Fruit fly (Drosophila melanogaster): ENCODE measurements around the gene tal-AA.

DNA sequence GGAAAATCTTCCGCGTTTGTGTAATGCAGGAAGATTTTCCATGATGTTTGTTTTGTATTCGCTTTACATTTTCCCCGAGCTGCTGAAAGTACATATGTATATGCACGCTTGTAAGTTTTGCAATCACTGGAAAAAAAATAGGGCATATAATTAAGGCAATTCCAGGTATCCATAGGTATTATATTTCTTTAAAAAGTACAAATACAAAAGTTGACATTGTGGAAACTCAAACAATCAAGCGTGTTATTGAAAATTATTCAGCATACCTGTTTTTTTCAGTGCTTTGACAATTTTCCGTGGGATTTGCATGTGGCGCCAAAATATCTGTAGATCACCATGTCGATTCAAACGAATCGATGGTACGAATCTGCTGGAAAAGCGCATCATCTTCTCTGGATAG lies 18.1 kb downstream of the tal-AA start:
- TF ChIP-seq vnd (GFP tag; IDR thresholded peaks at IDR 0.05; ENCODE audit: partially characterized antibody): no peak
- no peak for TF ChIP-seq CG12942 (GFP tag; optimal IDR thresholded peaks at IDR 0.05)
- TF ChIP-seq C15 (GFP tag; IDR thresholded peaks at IDR 0.05): no peak
- TF ChIP-seq dpn (GFP tag; optimal IDR thresholded peaks at IDR 0.05): no peak
- TF ChIP-seq rib (GFP tag; IDR thresholded peaks at IDR 0.05): no peak
- TF ChIP-seq ab (GFP tag; optimal IDR thresholded peaks at IDR 0.05): no peak
- TF ChIP-seq CG33213 (GFP tag; optimal IDR thresholded peaks at IDR 0.05): no peak
- TF ChIP-seq CG11723 (GFP tag; optimal IDR thresholded peaks at IDR 0.05): no peak
- TF ChIP-seq Dip2 (GFP tag; IDR thresholded peaks at IDR 0.05): no peak
- TF ChIP-seq Scr (GFP tag; IDR thresholded peaks at IDR 0.05; ENCODE audit: partially characterized antibody): no peak
- no peak for TF ChIP-seq CG15479 (GFP tag; optimal IDR thresholded peaks at IDR 0.05)
- TF ChIP-seq dm (GFP tag; optimal IDR thresholded peaks at IDR 0.05): no peak
- no peak for TF ChIP-seq CG5180 (GFP tag; optimal IDR thresholded peaks at IDR 0.05)
- TF ChIP-seq oc (tag; optimal IDR thresholded peaks at IDR 0.05): no peak
